Worm (Caenorhabditis elegans) whole organism, mixed stage, embryonic: ENCODE data around the gene sdz-26.
A peak's percentile ranks its signal among the peaks of the same experiment; 100 is the strongest.

ENCODE experiments used
- M03D4.4 ChIP-seq: sonication (generic microtip); optimal IDR thresholded peaks from 2 replicates; lab custom pipeline; 2017; ENCODE audit warnings: mild to moderate bottlenecking, missing genetic modification characterization, missing compliant biosample characterization
- bed-3 ChIP-seq: fragments of 200-800 bp; sonication (Bioruptor generic); optimal IDR thresholded peaks from 3 replicates; lab custom pipeline; 2018; ENCODE audit warnings: mild to moderate bottlenecking, missing genetic modification characterization, moderate library complexity, missing compliant biosample characterization
- blmp-1 ChIP-seq: fragments of 150-350 bp; optimal IDR thresholded peaks from 2 replicates; lab custom pipeline; 2014; ENCODE audit warnings: missing biosample characterization, missing genetic modification characterization
- ceh-39 ChIP-seq: fragments of 150-350 bp; optimal IDR thresholded peaks from 2 replicates; lab custom pipeline; 2014; ENCODE audit warnings: missing biosample characterization, missing genetic modification characterization
- ceh-43 ChIP-seq: fragments of 200-800 bp; sonication (Bioruptor generic); optimal IDR thresholded peaks from 2 replicates; lab custom pipeline; 2018; ENCODE audit warnings: mild to moderate bottlenecking, missing genetic modification characterization, moderate library complexity, missing compliant biosample characterization
- ceh-83 ChIP-seq: fragments of 200-800 bp; sonication (Bioruptor generic); optimal IDR thresholded peaks from 2 replicates; lab custom pipeline; 2018; ENCODE audit warnings: mild to moderate bottlenecking, missing genetic modification characterization, missing compliant biosample characterization
- ces-1 ChIP-seq: fragments of 150-350 bp; optimal IDR thresholded peaks from 2 replicates; lab custom pipeline; 2014; ENCODE audit warnings: missing biosample characterization, missing genetic modification reagents, missing genetic modification characterization
- cnd-1 ChIP-seq: fragments of 200-800 bp; sonication (Bioruptor generic); optimal IDR thresholded peaks from 2 replicates; lab custom pipeline; 2018; ENCODE audit warnings: mild to moderate bottlenecking, missing genetic modification characterization, missing compliant biosample characterization
- drap-1 ChIP-seq: fragments of 200-800 bp; sonication (Bioruptor generic); optimal IDR thresholded peaks from 3 replicates; lab custom pipeline; 2018; ENCODE audit warnings: mild to moderate bottlenecking, missing genetic modification characterization, missing compliant biosample characterization
- elt-1 ChIP-seq: sonication (generic microtip); optimal IDR thresholded peaks from 2 replicates; lab custom pipeline; 2017; ENCODE audit warnings: missing genetic modification characterization, mild to moderate bottlenecking, missing compliant biosample characterization, antibody characterized with exemption, moderate library complexity, borderline replicate concordance; ENCODE audit not compliant: insufficient read depth
- elt-3 ChIP-seq: fragments of 150-350 bp; optimal IDR thresholded peaks from 2 replicates; lab custom pipeline; 2014; ENCODE audit warnings: missing biosample characterization, missing genetic modification characterization
- ham-2 ChIP-seq: fragments of 200-800 bp; sonication (Bioruptor generic); optimal IDR thresholded peaks from 2 replicates; lab custom pipeline; 2018; ENCODE audit warnings: mild to moderate bottlenecking, missing genetic modification characterization, missing compliant biosample characterization
- lin-13 ChIP-seq: fragments of 150-350 bp; optimal IDR thresholded peaks from 2 replicates; lab custom pipeline; 2014; ENCODE audit warnings: missing biosample characterization, missing genetic modification characterization
- lsy-2 ChIP-seq: fragments of 150-350 bp; optimal IDR thresholded peaks from 2 replicates; lab custom pipeline; 2014; ENCODE audit warnings: missing biosample characterization, missing genetic modification characterization
- mep-1 ChIP-seq: fragments of 150-350 bp; optimal IDR thresholded peaks from 2 replicates; lab custom pipeline; 2017; ENCODE audit warnings: missing biosample characterization, missing genetic modification reagents, missing genetic modification characterization, inconsistent platforms
- nhr-12 ChIP-seq: fragments of 150-350 bp; optimal IDR thresholded peaks from 2 replicates; lab custom pipeline; 2014; ENCODE audit warnings: missing biosample characterization, missing genetic modification characterization
- nhr-2 ChIP-seq: fragments of 150-350 bp; optimal IDR thresholded peaks from 2 replicates; lab custom pipeline; 2014; ENCODE audit warnings: missing biosample characterization, missing genetic modification characterization
- nhr-237 ChIP-seq: fragments of 150-350 bp; optimal IDR thresholded peaks from 2 replicates; lab custom pipeline; 2014; ENCODE audit warnings: missing biosample characterization, missing genetic modification characterization
- nhr-28 ChIP-seq: fragments of 150-350 bp; optimal IDR thresholded peaks from 2 replicates; lab custom pipeline; 2014; ENCODE audit warnings: missing biosample characterization, missing genetic modification characterization
- nhr-76 ChIP-seq: sonication (generic microtip); optimal IDR thresholded peaks from 2 replicates; lab custom pipeline; 2017; ENCODE audit warnings: missing biosample characterization, missing genetic modification characterization
- pha-4 ChIP-seq: fragments of 150-350 bp; optimal IDR thresholded peaks from 2 replicates; lab custom pipeline; 2018; ENCODE audit warnings: missing biosample characterization, missing genetic modification reagents, missing genetic modification characterization
- snpc-4 ChIP-seq: fragments of 150-350 bp; optimal IDR thresholded peaks from 2 replicates; lab custom pipeline; 2014; ENCODE audit warnings: missing biosample characterization, missing genetic modification characterization
- sptf-1 ChIP-seq: sonication (generic microtip); optimal IDR thresholded peaks from 2 replicates; lab custom pipeline; 2017; ENCODE audit warnings: mild to moderate bottlenecking, missing genetic modification characterization, moderate library complexity, missing compliant biosample characterization
- tbx-8 ChIP-seq: fragments of 200-800 bp; sonication (Bioruptor generic); optimal IDR thresholded peaks from 2 replicates; lab custom pipeline; 2018; ENCODE audit warnings: mild to moderate bottlenecking, missing genetic modification characterization, moderate library complexity, missing compliant biosample characterization
- unc-120 ChIP-seq: sonication (generic microtip); optimal IDR thresholded peaks from 2 replicates; lab custom pipeline; 2017; ENCODE audit warnings: missing genetic modification characterization, missing compliant biosample characterization; ENCODE audit not compliant: poor library complexity, severe bottlenecking
- unc-39 ChIP-seq: fragments of 150-350 bp; optimal IDR thresholded peaks from 2 replicates; lab custom pipeline; 2014; ENCODE audit warnings: missing biosample characterization, missing genetic modification characterization
- unc-62 ChIP-seq: fragments of 150-350 bp; optimal IDR thresholded peaks from 2 replicates; lab custom pipeline; 2014; ENCODE audit warnings: missing biosample characterization, missing genetic modification reagents, missing genetic modification characterization
- ztf-11 ChIP-seq: fragments of 150-350 bp; optimal IDR thresholded peaks from 2 replicates; lab custom pipeline; 2014; ENCODE audit warnings: missing biosample characterization, missing genetic modification characterization

sdz-26 gene

DNA sequence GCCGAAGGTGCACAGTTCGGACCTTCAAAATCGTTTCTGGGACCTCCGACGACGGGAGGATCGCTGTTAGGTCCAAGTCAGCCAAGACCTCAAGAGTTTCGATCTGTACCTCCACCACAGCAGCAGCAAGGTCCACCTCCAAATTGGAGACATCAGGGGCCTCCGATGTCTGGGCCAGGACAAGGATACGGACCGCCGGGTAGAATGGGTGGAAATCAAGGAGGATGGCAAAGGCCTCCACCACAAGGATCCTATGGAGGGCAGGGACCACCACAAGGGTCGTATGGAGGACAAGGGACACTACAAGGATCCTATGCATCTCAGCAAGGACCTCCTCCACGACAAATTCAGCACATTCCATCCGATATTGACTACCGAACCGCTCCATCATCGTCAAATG is 20.9 kb upstream of the sdz-26 start:
- TF ChIP-seq nhr-2, result no peak
- no peak for TF ChIP-seq nhr-12 (tag; lab: Kevin White, UChicago)
- TF ChIP-seq lin-13 (tag; lab: Kevin White, UChicago), result no peak
- no peak for TF ChIP-seq tbx-8 (GFP tag; lab: Kevin White, UChicago)

DNA sequence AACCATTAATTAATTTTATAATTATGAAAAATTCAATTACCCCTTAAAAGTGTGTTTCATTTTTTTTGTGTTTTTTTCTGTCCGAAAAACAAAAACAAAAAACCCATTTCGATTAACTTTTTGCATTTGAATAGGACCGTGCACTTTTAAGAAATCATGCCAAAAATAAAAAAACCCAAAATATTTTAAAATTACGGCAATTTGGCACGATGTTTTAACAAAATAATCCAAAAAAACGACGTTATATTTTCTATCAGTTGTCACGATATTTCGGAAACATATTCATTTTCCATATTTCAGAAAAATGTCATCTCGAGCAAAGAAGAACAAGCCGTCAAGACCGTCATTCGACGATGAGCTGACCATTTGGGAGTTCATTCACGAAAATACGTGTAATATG is 19.8 kb upstream of the sdz-26 start, which contains the start of gene tebp-1:
Gene tebp-1, plus strand, starts transcription at position 301 of the 400 bp plus-strand sequence.
- no peak for TF ChIP-seq elt-3 (tag; lab: Kevin White, UChicago)
- no peak for TF ChIP-seq unc-62 (GFP tag; lab: Kevin White, UChicago)
- TF ChIP-seq ceh-43 (GFP tag; lab: Kevin White, UChicago), result no peak
- TF ChIP-seq ceh-39, result no peak

- TF ChIP-seq blmp-1 (tag; lab: Kevin White, UChicago) (no peak), elt-3 (tag; lab: Kevin White, UChicago) (no peak), ceh-43 (GFP tag; lab: Kevin White, UChicago) (no peak), ceh-83 (peak; percentile 29), elt-1 (tag; lab: Kevin White, UChicago) (no peak), lsy-2 (tag; lab: Kevin White, UChicago) (peak; percentile 38), sptf-1 (peak; percentile 39), ham-2 (GFP tag; lab: Kevin White, UChicago) (no peak), nhr-76 (tag; lab: Kevin White, UChicago) (no peak), M03D4.4 (tag; lab: Kevin White, UChicago) (no peak), drap-1 (GFP tag; lab: Kevin White, UChicago) (no peak), unc-120 (tag; lab: Kevin White, UChicago) (peak; percentile 30), nhr-28 (tag; lab: Kevin White, UChicago) (no peak), mep-1 (peak; percentile 50), pha-4 (tag; lab: Kevin White, UChicago) (no peak), ces-1 (peak; percentile 88)
Observed at ce11 chrII:14365182-14365751, 16.3 kb upstream of the sdz-26 start, which contains the start of gene imb-2. TSS of gene imb-2 (plus strand) at chrII:14365701.

DNA sequence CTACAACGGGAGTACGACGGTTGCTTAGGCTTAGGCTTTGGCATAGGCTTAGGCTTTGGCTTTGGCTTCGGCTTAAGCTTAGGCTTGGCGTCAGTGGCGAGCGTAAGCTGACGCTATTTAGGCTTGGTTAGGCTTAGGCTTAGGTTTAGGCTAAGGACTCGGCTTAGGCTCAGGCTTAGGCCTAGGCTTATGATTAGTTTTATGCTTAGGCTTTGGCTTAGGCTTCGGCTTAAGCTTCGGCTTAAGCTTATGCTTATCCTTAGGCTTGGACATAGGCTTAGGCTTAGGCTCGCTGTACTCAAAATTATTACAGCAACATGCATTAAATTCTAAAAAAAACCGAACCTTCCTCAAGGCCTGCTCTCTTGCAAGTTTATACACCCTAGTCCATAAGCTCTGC is 7.0 kb upstream of the sdz-26 start:
- TF ChIP-seq tbx-8 (GFP tag; lab: Kevin White, UChicago) (no peak), ham-2 (GFP tag; lab: Kevin White, UChicago) (peak; percentile 21), unc-39 (no peak)

DNA sequence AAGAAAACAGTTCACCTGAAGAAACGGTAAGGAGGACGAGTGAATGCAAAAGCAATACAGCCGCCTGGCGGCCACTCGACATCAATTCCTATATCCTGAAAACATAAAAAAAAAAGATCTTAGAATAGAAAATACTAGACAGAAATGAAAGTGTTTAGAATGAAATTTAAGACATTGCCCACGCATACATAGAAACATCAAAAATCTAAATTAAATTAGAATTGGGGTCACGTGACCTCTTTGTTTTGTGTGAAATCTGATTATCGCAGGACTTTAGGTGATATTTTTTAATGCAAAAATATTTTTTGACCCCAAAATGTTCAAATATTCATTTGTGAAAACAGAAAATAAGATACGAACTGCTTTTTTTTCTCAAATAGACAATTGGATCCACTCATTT is 3.8 kb upstream of the sdz-26 start, which contains the start of gene acr-20:
Gene acr-20, minus strand, starts transcription at position 101 of the 400 bp plus-strand sequence.
- TF ChIP-seq nhr-2 (no peak), lin-13 (tag; lab: Kevin White, UChicago) (no peak), bed-3 (no peak), ztf-11 (tag; lab: Kevin White, UChicago) (no peak), nhr-12 (tag; lab: Kevin White, UChicago) (no peak), elt-1 (tag; lab: Kevin White, UChicago) (no peak), cnd-1 (tag; lab: Kevin White, UChicago) (no peak), pha-4 (tag; lab: Kevin White, UChicago) (no peak), nhr-237 (tag; lab: Kevin White, UChicago) (no peak), ceh-83 (no peak), snpc-4 (tag; lab: Kevin White, UChicago) (no peak), ham-2 (GFP tag; lab: Kevin White, UChicago) (no peak), blmp-1 (tag; lab: Kevin White, UChicago) (no peak), lsy-2 (tag; lab: Kevin White, UChicago) (no peak), ceh-43 (GFP tag; lab: Kevin White, UChicago) (no peak), ceh-39 (no peak)

DNA sequence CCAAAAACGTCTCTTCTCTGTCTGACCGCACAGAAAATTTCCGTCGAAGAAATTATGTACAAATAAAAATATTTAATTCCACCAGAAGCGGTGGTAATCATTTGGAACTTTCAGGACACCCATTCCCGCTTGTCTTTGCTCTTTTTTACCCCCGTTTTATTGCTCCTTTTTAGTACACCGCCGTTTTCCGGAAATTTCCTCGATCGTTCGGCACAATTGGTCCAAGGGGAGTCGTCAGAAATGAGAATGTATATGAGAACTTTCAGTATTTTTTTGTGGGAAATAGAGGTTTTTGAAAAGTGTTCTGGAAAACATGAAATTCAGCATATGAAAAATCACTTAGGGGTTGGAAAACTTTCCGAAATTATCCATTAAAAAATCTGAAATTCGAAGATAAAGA is 772 bp upstream of the sdz-26 start:
- TF ChIP-seq snpc-4 (tag; lab: Kevin White, UChicago) (no peak), unc-39 (no peak), drap-1 (GFP tag; lab: Kevin White, UChicago) (no peak), unc-62 (GFP tag; lab: Kevin White, UChicago) (no peak), ceh-83 (no peak), ceh-39 (no peak)
